Fruit fly (Drosophila melanogaster) whole organism, embryonic: Measurements from ENCODE around the gene CG9222.

ENCODE experiments used
- Asciz ChIP-seq: fragments of 200-800 bp; sonication (Bioruptor generic); optimal IDR thresholded peaks from 2 replicates; lab custom pipeline; 2017; ENCODE audit warnings: missing biosample characterization, mild to moderate bottlenecking, missing genetic modification characterization, missing genetic modification reagents
- Atf3 ChIP-seq: fragments of 200-800 bp; sonication (Bioruptor generic); optimal IDR thresholded peaks from 3 replicates; lab custom pipeline; 2016; ENCODE audit warnings: missing biosample characterization, missing genetic modification characterization
- B-H2 ChIP-seq: fragments of 200-800 bp; sonication (Bioruptor generic); optimal IDR thresholded peaks from 2 replicates; lab custom pipeline; 2018; ENCODE audit warnings: missing biosample characterization, mild to moderate bottlenecking, missing genetic modification characterization
- CG10267 ChIP-seq: fragments of 200-800 bp; sonication (Bioruptor generic); optimal IDR thresholded peaks from 2 replicates; lab custom pipeline; 2018; ENCODE audit warnings: missing biosample characterization, mild to moderate bottlenecking, missing genetic modification characterization, moderate library complexity
- CG10366 ChIP-seq: fragments of 200-800 bp; sonication (Bioruptor generic); IDR thresholded peaks from 2 replicates; pipeline ENCODE4 v1.3.6; 2022; ENCODE audit warnings: missing biosample characterization, missing genetic modification characterization
- CG12391 ChIP-seq: fragments of 200-800 bp; sonication (Bioruptor generic); optimal IDR thresholded peaks from 3 replicates; lab custom pipeline; 2018; ENCODE audit warnings: missing biosample characterization, mild to moderate bottlenecking, missing genetic modification characterization, moderate library complexity
- CG1603 ChIP-seq: fragments of 200-800 bp; sonication (Bioruptor generic); optimal IDR thresholded peaks from 2 replicates; lab custom pipeline; 2019; ENCODE audit warnings: missing biosample characterization, mild to moderate bottlenecking, missing genetic modification characterization, moderate library complexity
- CG16863 ChIP-seq: fragments of 200-800 bp; sonication (Bioruptor generic); optimal IDR thresholded peaks from 3 replicates; lab custom pipeline; 2016; ENCODE audit warnings: missing biosample characterization, missing genetic modification characterization
- CG17802 ChIP-seq: fragments of 200-800 bp; sonication (Bioruptor generic); optimal IDR thresholded peaks from 2 replicates; lab custom pipeline; 2018; ENCODE audit warnings: missing biosample characterization, mild to moderate bottlenecking, missing genetic modification characterization, moderate library complexity
- CG18011 ChIP-seq: fragments of 200-800 bp; sonication (Bioruptor generic); optimal IDR thresholded peaks from 2 replicates; lab custom pipeline; 2017; ENCODE audit warnings: missing biosample characterization, missing genetic modification characterization, mild to moderate bottlenecking, moderate library complexity, missing genotype
- CG2199 ChIP-seq: fragments of 200-800 bp; sonication (Bioruptor generic); IDR thresholded peaks from 3 replicates; pipeline ENCODE4 v1.3.6; 2022; ENCODE audit warnings: missing biosample characterization, missing genetic modification characterization
- CG3065 ChIP-seq: fragments of 200-800 bp; sonication (Bioruptor generic); optimal IDR thresholded peaks from 2 replicates; lab custom pipeline; 2016; ENCODE audit warnings: missing biosample characterization, missing genetic modification characterization
- CG31441 ChIP-seq: fragments of 200-800 bp; sonication (Bioruptor generic); IDR thresholded peaks from 2 replicates; pipeline ENCODE4 v1.3.6; 2022; ENCODE audit warnings: missing biosample characterization, missing genetic modification characterization
- CG3838 ChIP-seq: fragments of 200-800 bp; sonication (Bioruptor generic); optimal IDR thresholded peaks from 3 replicates; lab custom pipeline; 2016; ENCODE audit warnings: missing biosample characterization, missing genetic modification characterization
- CG4730 ChIP-seq: fragments of 200-800 bp; sonication (Bioruptor generic); IDR thresholded peaks from 2 replicates; pipeline ENCODE4 v1.3.6; 2022; ENCODE audit warnings: missing biosample characterization, missing genetic modification characterization
- CG5180 ChIP-seq: fragments of 200-800 bp; sonication (Bioruptor generic); optimal IDR thresholded peaks from 3 replicates; lab custom pipeline; 2017; ENCODE audit warnings: missing biosample characterization, missing genetic modification characterization, mild to moderate bottlenecking, moderate library complexity, missing genetic modification reagents
- CG7745 ChIP-seq: fragments of 200-800 bp; sonication (Bioruptor generic); optimal IDR thresholded peaks from 2 replicates; lab custom pipeline; 2018; ENCODE audit warnings: missing biosample characterization, mild to moderate bottlenecking, missing genetic modification characterization, moderate library complexity
- CG9797 ChIP-seq: fragments of 200-800 bp; sonication (Bioruptor generic); optimal IDR thresholded peaks from 3 replicates; lab custom pipeline; 2018; ENCODE audit warnings: missing biosample characterization, mild to moderate bottlenecking, missing genetic modification characterization
- CG9932 ChIP-seq: fragments of 200-800 bp; sonication (Bioruptor generic); IDR thresholded peaks from 2 replicates; pipeline ENCODE4 v1.3.6; 2022; ENCODE audit warnings: missing biosample characterization, missing genetic modification characterization
- CoRest ChIP-seq: fragments of 200-800 bp; sonication (Bioruptor generic); optimal IDR thresholded peaks from 3 replicates; lab custom pipeline; 2018; ENCODE audit warnings: missing biosample characterization, mild to moderate bottlenecking, missing genetic modification characterization, moderate library complexity
- CrebB ChIP-seq: fragments of 200-800 bp; sonication (Bioruptor generic); optimal IDR thresholded peaks from 3 replicates; lab custom pipeline; 2018; ENCODE audit warnings: missing biosample characterization, mild to moderate bottlenecking, missing genetic modification characterization
- Fer1 ChIP-seq: fragments of 200-800 bp; sonication (Bioruptor generic); optimal IDR thresholded peaks from 2 replicates; lab custom pipeline; 2017; ENCODE audit warnings: missing biosample characterization, mild to moderate bottlenecking, missing genetic modification characterization
- HLH54F ChIP-seq: fragments of 200-800 bp; sonication (Bioruptor generic); optimal IDR thresholded peaks from 3 replicates; lab custom pipeline; 2016; ENCODE audit warnings: missing biosample characterization, missing genetic modification characterization
- Hey ChIP-seq: fragments of 200-800 bp; sonication (Bioruptor generic); optimal IDR thresholded peaks from 3 replicates; lab custom pipeline; 2018; ENCODE audit warnings: missing biosample characterization, mild to moderate bottlenecking, missing genetic modification characterization
- Hsf ChIP-seq: fragments of 200-800 bp; sonication (Bioruptor generic); optimal IDR thresholded peaks from 3 replicates; lab custom pipeline; 2016; ENCODE audit warnings: missing biosample characterization, missing genetic modification characterization
- MESR4 ChIP-seq: fragments of 200-800 bp; sonication (Bioruptor generic); optimal IDR thresholded peaks from 2 replicates; lab custom pipeline; 2018; ENCODE audit warnings: missing biosample characterization, mild to moderate bottlenecking, missing genetic modification characterization, moderate library complexity
- Pdp1 ChIP-seq, 2 experiments: fragments of 200-800 bp; sonication (Bioruptor generic); optimal IDR thresholded peaks; 3 replicates each; lab custom pipeline; 2016; ENCODE audit warnings: missing biosample characterization in 2 of 2, missing genetic modification characterization in 2 of 2, mild to moderate bottlenecking in 1 of 2, moderate library complexity in 1 of 2
- Rfx ChIP-seq: fragments of 200-800 bp; sonication (Bioruptor generic); IDR thresholded peaks from 2 replicates; pipeline ENCODE4 v1.3.6; 2022; ENCODE audit warnings: missing biosample characterization, missing genetic modification characterization
- Sox100B ChIP-seq: fragments of 200-800 bp; sonication (Bioruptor generic); optimal IDR thresholded peaks from 3 replicates; lab custom pipeline; 2018; ENCODE audit warnings: missing biosample characterization, mild to moderate bottlenecking, missing genetic modification characterization
- Stat92E ChIP-seq, 3 experiments: fragments of >200 bp in 2 of 3; fragments of 200-800 bp in 1 of 3; sonication (Bioruptor generic) in 1 of 3; optimal IDR thresholded peaks; 2 replicates each; lab custom pipeline; 2017 to 2019; ENCODE audit warnings: missing biosample characterization in 3 of 3, missing genetic modification characterization in 3 of 3, mild to moderate bottlenecking in 1 of 3, moderate library complexity in 1 of 3
- abd-A ChIP-seq: fragments of 200-800 bp; sonication (Bioruptor generic); optimal IDR thresholded peaks from 3 replicates; lab custom pipeline; 2019; ENCODE audit warnings: missing biosample characterization, mild to moderate bottlenecking, missing genetic modification characterization, moderate library complexity
- ara ChIP-seq: fragments of 200-800 bp; sonication (Bioruptor generic); IDR thresholded peaks from 2 replicates; pipeline ENCODE4 v1.3.6; 2022; ENCODE audit warnings: missing biosample characterization, missing genetic modification characterization
- bowl ChIP-seq: fragments of 200-800 bp; sonication (Bioruptor generic); IDR thresholded peaks from 2 replicates; pipeline ENCODE4 v1.3.6; 2022; ENCODE audit warnings: missing biosample characterization, missing genetic modification characterization
- cg ChIP-seq: fragments of 200-800 bp; sonication (Bioruptor generic); optimal IDR thresholded peaks from 3 replicates; lab custom pipeline; 2019; ENCODE audit warnings: missing biosample characterization, mild to moderate bottlenecking, missing genetic modification characterization, moderate library complexity
- chif ChIP-seq, 2 experiments: fragments of 200-800 bp; sonication (Bioruptor generic); optimal IDR thresholded peaks; 3 replicates each; lab custom pipeline; 2016; ENCODE audit warnings: missing biosample characterization in 2 of 2, missing genetic modification characterization in 2 of 2
- chm ChIP-seq: fragments of 200-800 bp; sonication (Bioruptor generic); IDR thresholded peaks from 2 replicates; pipeline ENCODE4 v1.3.6; 2022; ENCODE audit warnings: missing biosample characterization, missing genetic modification characterization
- ci ChIP-seq: fragments of 200-800 bp; sonication (Bioruptor generic); IDR thresholded peaks from 3 replicates; pipeline ENCODE4 v1.3.6; 2022; ENCODE audit warnings: missing biosample characterization, missing genetic modification characterization
- ewg ChIP-seq: fragments of 200-800 bp; sonication (Bioruptor generic); optimal IDR thresholded peaks from 3 replicates; lab custom pipeline; 2017; ENCODE audit warnings: mild to moderate bottlenecking, missing biosample characterization, missing genetic modification reagents, missing genetic modification characterization
- gcm ChIP-seq: fragments of 200-800 bp; sonication (Bioruptor generic); optimal IDR thresholded peaks from 2 replicates; lab custom pipeline; 2019; ENCODE audit warnings: missing biosample characterization, mild to moderate bottlenecking, missing genetic modification characterization, moderate library complexity
- gem ChIP-seq: fragments of 200-800 bp; sonication (Bioruptor generic); optimal IDR thresholded peaks from 2 replicates; lab custom pipeline; 2019; ENCODE audit warnings: missing biosample characterization, mild to moderate bottlenecking, missing genetic modification characterization, moderate library complexity
- grn ChIP-seq: fragments of 200-800 bp; sonication (Bioruptor generic); optimal IDR thresholded peaks from 3 replicates; lab custom pipeline; 2017; ENCODE audit warnings: missing biosample characterization, missing genetic modification characterization
- hb ChIP-seq: fragments of 200-800 bp; sonication (Bioruptor generic); IDR thresholded peaks from 3 replicates; pipeline ENCODE4 v1.3.6; 2022; ENCODE audit warnings: missing biosample characterization, missing genetic modification characterization; ENCODE audit not compliant: partially characterized antibody
- kni ChIP-seq: fragments of 200-800 bp; sonication (Bioruptor generic); optimal IDR thresholded peaks from 3 replicates; lab custom pipeline; 2017; ENCODE audit warnings: mild to moderate bottlenecking, missing biosample characterization, missing genetic modification reagents, missing genetic modification characterization
- lilli ChIP-seq: fragments of 200-800 bp; sonication (Bioruptor generic); optimal IDR thresholded peaks from 3 replicates; lab custom pipeline; 2016; ENCODE audit warnings: missing biosample characterization, missing genetic modification characterization
- org-1 ChIP-seq: fragments of 200-800 bp; sonication (Bioruptor generic); optimal IDR thresholded peaks from 2 replicates; lab custom pipeline; 2017; ENCODE audit warnings: missing biosample characterization, missing genetic modification characterization
- sens-2 ChIP-seq: fragments of 200-800 bp; sonication (Bioruptor generic); IDR thresholded peaks from 2 replicates; pipeline ENCODE4 v1.3.6; 2022; ENCODE audit warnings: missing biosample characterization, missing genetic modification characterization
- sqz ChIP-seq: fragments of 200-800 bp; sonication (Bioruptor generic); optimal IDR thresholded peaks from 3 replicates; lab custom pipeline; 2018; ENCODE audit warnings: missing biosample characterization, mild to moderate bottlenecking, missing genetic modification characterization
- z ChIP-seq: fragments of 200-800 bp; sonication (Bioruptor generic); IDR thresholded peaks from 3 replicates; pipeline ENCODE4 v1.3.6; 2022; ENCODE audit warnings: missing biosample characterization, missing genetic modification characterization

The CG9222 gene

dm6 chr2L:6090786-6091716 lies 39.8 kb upstream of the CG9222 start, which contains the start of gene CG45075 (continued):
- TF ChIP-seq CG10366 (no peak), ci (GFP tag; lab: Robert Waterston, UW) (peak; percentile 70; the same call in 2 of the 3 replicates), ara (GFP tag; lab: Robert Waterston, UW) (peak; percentile 19; the same call in 1 of the 2 replicates), CG2199 (GFP tag; lab: Robert Waterston, UW) (0 out of 3 replicates have a peak, but pooled peaks have one; percentile 11), CG3838 (no peak), bowl (GFP tag; lab: Robert Waterston, UW) (no peak), hb (no peak), Asciz (GFP tag; lab: Kevin White, UChicago) (no peak), CG16863 (no peak), CG5180 (GFP tag; lab: Kevin White, UChicago) (peak; percentile 94), gem (no peak), CG4730 (GFP tag; lab: Robert Waterston, UW) (no peak), lilli (GFP tag; lab: Kevin White, UChicago) (no peak), sqz (GFP tag; lab: Kevin White, UChicago) (peak; percentile 61), CG10267 (tag; lab: Kevin White, UChicago) (peak; percentile 10), CoRest (tag; lab: Kevin White, UChicago) (no peak), abd-A (peak; percentile 1), CG31441 (GFP tag; lab: Robert Waterston, UW) (no peak; the same call in 1 of the 2 replicates), MESR4 (GFP tag; lab: Kevin White, UChicago) (no peak), CrebB (no peak), CG12391 (tag; lab: Kevin White, UChicago) (no peak), CG3065 (GFP tag; lab: Kevin White, UChicago) (no peak), Rfx (GFP tag; lab: Robert Waterston, UW) (no peak), z (GFP tag; lab: Robert Waterston, UW) (peak; percentile 97), B-H2 (no peak), sens-2 (peak; percentile 49; the same call in 1 of the 2 replicates), grn (GFP tag; lab: Kevin White, UChicago) (no peak), CG17802 (tag; lab: Kevin White, UChicago) (no peak), CG18011 (no peak), ewg (GFP tag; lab: Kevin White, UChicago) (peak; percentile 17), Pdp1 (GFP tag; optimal IDR thresholded peaks at IDR 0.05; lab: Kevin White, UChicago) (peak in 1 of 2 experiments; percentile 37), chif (GFP tag; optimal IDR thresholded peaks at IDR 0.05; lab: Kevin White, UChicago) (no peak), CG9932 (GFP tag; lab: Robert Waterston, UW) (no peak), Hey (tag; lab: Kevin White, UChicago) (no peak), Hsf (GFP tag; lab: Kevin White, UChicago) (no peak), CG9797 (GFP tag; lab: Kevin White, UChicago) (no peak), CG1603 (tag; lab: Kevin White, UChicago) (peak; percentile 2), Fer1 (GFP tag; lab: Kevin White, UChicago) (peak; percentile 26), Atf3 (GFP tag; lab: Kevin White, UChicago) (no peak), kni (GFP tag; lab: Kevin White, UChicago) (peak; percentile 36), chm (GFP tag; lab: Robert Waterston, UW) (peak; percentile 87; the same call in 1 of the 2 replicates), gcm (GFP tag; lab: Kevin White, UChicago) (peak; percentile 60), cg (peak; percentile 76), HLH54F (GFP tag; lab: Kevin White, UChicago) (no peak), Sox100B (GFP tag; lab: Kevin White, UChicago) (no peak), Stat92E (GFP tag; optimal IDR thresholded peaks at IDR 0.05; lab: Kevin White, UChicago) (peak in 1 of 3 experiments; percentile 27), org-1 (no peak), CG7745 (tag; lab: Kevin White, UChicago) (peak; percentile 32)
